Fruit fly (Drosophila melanogaster) whole organism, embryonic: ENCODE results near the gene CG1896.

ENCODE experiments used
- Antp ChIP-seq: fragments of 200-800 bp; sonication (Bioruptor generic); optimal IDR thresholded peaks from 3 replicates; lab custom pipeline; 2016; ENCODE audit warnings: missing biosample characterization, missing genetic modification characterization
- Asciz ChIP-seq: fragments of 200-800 bp; sonication (Bioruptor generic); optimal IDR thresholded peaks from 2 replicates; lab custom pipeline; 2017; ENCODE audit warnings: missing biosample characterization, mild to moderate bottlenecking, missing genetic modification characterization, missing genetic modification reagents
- CG10209 ChIP-seq: fragments of 200-800 bp; sonication (Bioruptor generic); optimal IDR thresholded peaks from 3 replicates; lab custom pipeline; 2017; ENCODE audit warnings: missing biosample characterization, mild to moderate bottlenecking, missing genetic modification characterization, missing genetic modification reagents
- CG10274 ChIP-seq: fragments of 200-800 bp; sonication (Bioruptor generic); optimal IDR thresholded peaks from 3 replicates; lab custom pipeline; 2017; ENCODE audit warnings: missing biosample characterization, mild to moderate bottlenecking, missing genetic modification characterization
- CG11504 ChIP-seq: fragments of 200-800 bp; sonication (Bioruptor generic); optimal IDR thresholded peaks from 3 replicates; lab custom pipeline; 2019; ENCODE audit warnings: missing biosample characterization, mild to moderate bottlenecking, missing genetic modification characterization, moderate library complexity
- CG12155 ChIP-seq: fragments of 200-800 bp; sonication (Bioruptor generic); optimal IDR thresholded peaks from 3 replicates; lab custom pipeline; 2016; ENCODE audit warnings: missing biosample characterization, missing genetic modification characterization
- CG14014 ChIP-seq: fragments of 200-800 bp; sonication (Bioruptor generic); IDR thresholded peaks from 2 replicates; pipeline ENCODE4 v1.3.6; 2022; ENCODE audit warnings: missing biosample characterization, missing genetic modification characterization
- CG14050 ChIP-seq: fragments of 200-800 bp; sonication (Bioruptor generic); IDR thresholded peaks from 3 replicates; pipeline ENCODE4 v1.3.6; 2022; ENCODE audit warnings: missing biosample characterization, missing genetic modification characterization
- CG17568 ChIP-seq: fragments of 200-800 bp; sonication (Bioruptor generic); optimal IDR thresholded peaks from 2 replicates; lab custom pipeline; 2018; ENCODE audit warnings: missing biosample characterization, mild to moderate bottlenecking, missing genetic modification characterization, moderate library complexity
- CG30431 ChIP-seq: fragments of 200-800 bp; sonication (Bioruptor generic); optimal IDR thresholded peaks from 2 replicates; lab custom pipeline; 2017; ENCODE audit warnings: missing biosample characterization, missing genetic modification characterization
- CG33213 ChIP-seq: fragments of 200-800 bp; sonication (Bioruptor generic); optimal IDR thresholded peaks from 3 replicates; lab custom pipeline; 2016; ENCODE audit warnings: missing biosample characterization, missing genetic modification characterization
- CG33557 ChIP-seq: fragments of 200-800 bp; sonication (Bioruptor generic); optimal IDR thresholded peaks from 2 replicates; lab custom pipeline; 2019; ENCODE audit warnings: missing biosample characterization, mild to moderate bottlenecking, missing genetic modification characterization, moderate library complexity
- CG42726 ChIP-seq: fragments of 200-800 bp; sonication (Bioruptor generic); IDR thresholded peaks from 2 replicates; pipeline ENCODE4 v1.3.6; 2022; ENCODE audit warnings: missing biosample characterization, missing genetic modification characterization; ENCODE audit not compliant: partially characterized antibody
- CG6272 ChIP-seq: fragments of 200-800 bp; sonication (Bioruptor generic); IDR thresholded peaks from 2 replicates; pipeline ENCODE4 v1.3.6; 2022; ENCODE audit warnings: missing biosample characterization, missing genetic modification characterization
- CG8944 ChIP-seq: fragments of 200-800 bp; sonication (Bioruptor generic); optimal IDR thresholded peaks from 3 replicates; lab custom pipeline; 2016; ENCODE audit warnings: missing biosample characterization, missing genetic modification characterization
- D19A ChIP-seq: fragments of 200-800 bp; optimal IDR thresholded peaks from 3 replicates; lab custom pipeline; 2019; ENCODE audit warnings: missing biosample characterization, mild to moderate bottlenecking, missing genetic modification characterization, moderate library complexity
- Dll ChIP-seq: fragments of 200-800 bp; sonication (Bioruptor generic); IDR thresholded peaks from 4 replicates; pipeline ENCODE4 v1.3.6; 2022; ENCODE audit warnings: missing biosample characterization, missing genetic modification characterization; ENCODE audit not compliant: partially characterized antibody
- Doc2 ChIP-seq: fragments of 200-800 bp; sonication (Bioruptor generic); IDR thresholded peaks from 2 replicates; pipeline ENCODE4 v1.3.6; 2022; ENCODE audit warnings: missing biosample characterization, missing genetic modification characterization
- ERR ChIP-seq: fragments of 200-800 bp; sonication (Bioruptor generic); optimal IDR thresholded peaks from 2 replicates; lab custom pipeline; 2016; ENCODE audit warnings: missing biosample characterization, missing genetic modification characterization
- Eip74EF ChIP-seq, 2 experiments: fragments of 200-800 bp in 1 of 2; fragments of >200 bp in 1 of 2; sonication (Bioruptor generic) in 1 of 2; optimal IDR thresholded peaks; 2 replicates each; lab custom pipeline; 2017 to 2019; ENCODE audit warnings: missing biosample characterization in 2 of 2, missing genetic modification characterization in 2 of 2, mild to moderate bottlenecking in 1 of 2, moderate library complexity in 1 of 2
- Hey ChIP-seq: fragments of 200-800 bp; sonication (Bioruptor generic); optimal IDR thresholded peaks from 3 replicates; lab custom pipeline; 2018; ENCODE audit warnings: missing biosample characterization, mild to moderate bottlenecking, missing genetic modification characterization
- Optix ChIP-seq: fragments of 200-800 bp; sonication (Bioruptor generic); IDR thresholded peaks from 3 replicates; pipeline ENCODE4 v1.3.6; 2022; ENCODE audit warnings: missing biosample characterization, missing genetic modification characterization
- Rx ChIP-seq: fragments of 200-800 bp; sonication (Bioruptor generic); IDR thresholded peaks from 2 replicates; pipeline ENCODE4 v1.3.6; 2022; ENCODE audit warnings: missing biosample characterization, missing genetic modification characterization
- Sox102F ChIP-seq: fragments of 200-800 bp; sonication (Bioruptor generic); optimal IDR thresholded peaks from 2 replicates; lab custom pipeline; 2018; ENCODE audit warnings: missing biosample characterization, mild to moderate bottlenecking, missing genetic modification characterization, moderate library complexity
- ase ChIP-seq: fragments of 200-800 bp; sonication (Bioruptor generic); IDR thresholded peaks from 3 replicates; pipeline ENCODE4 v1.3.6; 2022; ENCODE audit warnings: missing biosample characterization, missing genetic modification characterization
- bab2 ChIP-seq: fragments of 200-800 bp; sonication (Bioruptor generic); optimal IDR thresholded peaks from 2 replicates; lab custom pipeline; 2016; ENCODE audit warnings: missing biosample characterization, missing genetic modification characterization
- bigmax ChIP-seq: fragments of 200-800 bp; sonication (Bioruptor generic); optimal IDR thresholded peaks from 2 replicates; lab custom pipeline; 2018; ENCODE audit warnings: missing biosample characterization, mild to moderate bottlenecking, missing genetic modification characterization
- bowl ChIP-seq: fragments of 200-800 bp; sonication (Bioruptor generic); IDR thresholded peaks from 2 replicates; pipeline ENCODE4 v1.3.6; 2022; ENCODE audit warnings: missing biosample characterization, missing genetic modification characterization
- chinmo ChIP-seq: fragments of 200-800 bp; sonication (Bioruptor generic); IDR thresholded peaks from 4 replicates; pipeline ENCODE4 v1.3.6; 2022; ENCODE audit warnings: missing biosample characterization, missing genetic modification characterization; ENCODE audit not compliant: partially characterized antibody
- crol ChIP-seq: fragments of 200-800 bp; sonication (Bioruptor generic); IDR thresholded peaks from 2 replicates; pipeline ENCODE4 v1.3.6; 2022; ENCODE audit warnings: missing biosample characterization, missing genetic modification characterization
- dati ChIP-seq: fragments of 200-800 bp; sonication (Bioruptor generic); IDR thresholded peaks from 2 replicates; pipeline ENCODE4 v1.3.6; 2022; ENCODE audit warnings: missing biosample characterization, missing genetic modification characterization
- dmrt99B ChIP-seq: fragments of 200-800 bp; sonication (Bioruptor generic); optimal IDR thresholded peaks from 2 replicates; lab custom pipeline; 2018; ENCODE audit warnings: missing biosample characterization, mild to moderate bottlenecking, missing genetic modification characterization, moderate library complexity
- grau ChIP-seq: fragments of 200-800 bp; optimal IDR thresholded peaks from 3 replicates; lab custom pipeline; 2019; ENCODE audit warnings: missing biosample characterization, mild to moderate bottlenecking, missing genetic modification characterization, moderate library complexity
- ham ChIP-seq: fragments of 200-800 bp; sonication (Bioruptor generic); IDR thresholded peaks from 2 replicates; pipeline ENCODE4 v1.3.6; 2022; ENCODE audit warnings: missing biosample characterization, missing genetic modification characterization
- hb ChIP-seq: fragments of 200-800 bp; sonication (Bioruptor generic); IDR thresholded peaks from 3 replicates; pipeline ENCODE4 v1.3.6; 2022; ENCODE audit warnings: missing biosample characterization, missing genetic modification characterization; ENCODE audit not compliant: partially characterized antibody
- ind ChIP-seq: fragments of 200-800 bp; sonication (Bioruptor generic); optimal IDR thresholded peaks from 3 replicates; lab custom pipeline; 2016; ENCODE audit warnings: missing biosample characterization, missing genetic modification characterization
- knrl ChIP-seq: fragments of 200-800 bp; sonication (Bioruptor generic); IDR thresholded peaks from 3 replicates; pipeline ENCODE4 v1.3.6; 2022; ENCODE audit warnings: missing biosample characterization, missing genetic modification characterization; ENCODE audit not compliant: partially characterized antibody
- nom ChIP-seq: fragments of 200-800 bp; sonication (Bioruptor generic); optimal IDR thresholded peaks from 2 replicates; lab custom pipeline; 2017; ENCODE audit warnings: missing biosample characterization, missing genetic modification characterization, mild to moderate bottlenecking, moderate library complexity, missing genetic modification reagents
- pan ChIP-seq, 4 experiments: fragments of >200 bp in 3 of 4; fragments of 200-800 bp in 1 of 4; sonication (Bioruptor generic) in 1 of 4; optimal IDR thresholded peaks in 3 of 4; IDR thresholded peaks in 1 of 4; 2 replicates each; pipeline versions ENCODE4 v1.3.6 to Lab custom; 2017 to 2022; ENCODE audit warnings: missing biosample characterization in 2 of 4, missing genetic modification characterization in 2 of 4, mixed read lengths in 1 of 4
- rib ChIP-seq: fragments of 200-800 bp; sonication (Bioruptor generic); IDR thresholded peaks from 2 replicates; pipeline ENCODE4 v1.3.6; 2022; ENCODE audit warnings: missing biosample characterization, missing genetic modification characterization
- salm ChIP-seq: fragments of 200-800 bp; sonication (Bioruptor generic); optimal IDR thresholded peaks from 2 replicates; lab custom pipeline; 2018; ENCODE audit warnings: missing biosample characterization, mild to moderate bottlenecking, missing genetic modification characterization
- seq ChIP-seq: fragments of 200-800 bp; sonication (Bioruptor generic); IDR thresholded peaks from 2 replicates; pipeline ENCODE4 v1.3.6; 2022; ENCODE audit warnings: missing biosample characterization, missing genetic modification characterization
- slou ChIP-seq: fragments of 200-800 bp; sonication (Bioruptor generic); optimal IDR thresholded peaks from 3 replicates; lab custom pipeline; 2016; ENCODE audit warnings: missing biosample characterization, missing genetic modification characterization
- so ChIP-seq: fragments of 200-800 bp; sonication (Bioruptor generic); IDR thresholded peaks from 3 replicates; pipeline ENCODE4 v1.3.6; 2022; ENCODE audit warnings: missing biosample characterization, missing genetic modification characterization
- sob ChIP-seq: fragments of 200-800 bp; sonication (Bioruptor generic); IDR thresholded peaks from 2 replicates; pipeline ENCODE4 v1.3.6; 2022; ENCODE audit warnings: missing biosample characterization, missing genetic modification characterization
- tio ChIP-seq: fragments of 200-800 bp; sonication (Bioruptor generic); optimal IDR thresholded peaks from 2 replicates; lab custom pipeline; 2017; ENCODE audit warnings: missing biosample characterization, missing genetic modification characterization, inconsistent platforms
- toy ChIP-seq: fragments of 200-800 bp; sonication (Bioruptor generic); IDR thresholded peaks from 2 replicates; pipeline ENCODE4 v1.3.6; 2022; ENCODE audit warnings: missing biosample characterization, missing genetic modification characterization
- vvl ChIP-seq: fragments of 200-800 bp; sonication (Bioruptor generic); IDR thresholded peaks from 2 replicates; pipeline ENCODE4 v1.3.6; 2022; ENCODE audit warnings: missing biosample characterization, missing genetic modification characterization

Gene CG1896

dm6 chr3R:31713306-31714123 is 30.6 kb upstream of the CG1896 start, which contains the start of gene ttk (continued):
- no peak for TF ChIP-seq hb (GFP tag; lab: Robert Waterston, UW)
- TF ChIP-seq dmrt99B, result peak; percentile 13
- TF ChIP-seq CG33213 (GFP tag; lab: Kevin White, UChicago), result no peak
- no peak for TF ChIP-seq CG11504 (tag; lab: Kevin White, UChicago)
- no peak for TF ChIP-seq Rx (GFP tag; lab: Robert Waterston, UW)
- TF ChIP-seq salm (tag; lab: Kevin White, UChicago), result peak; percentile 15
- TF ChIP-seq D19A, result no peak
- TF ChIP-seq CG14014 (GFP tag; lab: Robert Waterston, UW), result no peak
- TF ChIP-seq Asciz (GFP tag; lab: Kevin White, UChicago), result no peak
- TF ChIP-seq CG10209 (GFP tag; lab: Kevin White, UChicago), result no peak
- no peak for TF ChIP-seq Doc2 (GFP tag; lab: Robert Waterston, UW)
- TF ChIP-seq bowl (GFP tag; lab: Robert Waterston, UW), result no peak
- no peak for TF ChIP-seq slou
- TF ChIP-seq CG8944 (GFP tag; lab: Kevin White, UChicago), result no peak
- peak; percentile 35; the same call in 1 of the 2 replicates for TF ChIP-seq vvl (GFP tag; lab: Robert Waterston, UW)
- TF ChIP-seq so (GFP tag; lab: Robert Waterston, UW), result 0 out of 3 replicates have a peak, but pooled peaks have one; percentile 50
- 0 out of 2 replicates have a peak, but pooled peaks have one; percentile 14 for TF ChIP-seq CG42726 (GFP tag; lab: Robert Waterston, UW)
- no peak for TF ChIP-seq sob (GFP tag; lab: Robert Waterston, UW)
- TF ChIP-seq Antp, result no peak
- no peak for TF ChIP-seq rib (GFP tag; lab: Robert Waterston, UW)
- peak; percentile 74; the same call in 2 of the 4 replicates for TF ChIP-seq chinmo (GFP tag; lab: Robert Waterston, UW)
- TF ChIP-seq ERR, result no peak
- no peak for TF ChIP-seq CG10274 (GFP tag; lab: Kevin White, UChicago)
- no peak for TF ChIP-seq Sox102F (GFP tag; lab: Kevin White, UChicago)
- no peak for TF ChIP-seq ind (GFP tag; lab: Kevin White, UChicago)
- TF ChIP-seq CG33557 (GFP tag; lab: Kevin White, UChicago), result no peak
- no peak for TF ChIP-seq bigmax (GFP tag; lab: Kevin White, UChicago)
- TF ChIP-seq CG14050 (GFP tag; lab: Robert Waterston, UW), result no peak
- TF ChIP-seq bab2 (GFP tag; lab: Kevin White, UChicago), result no peak
- TF ChIP-seq nom (GFP tag; lab: Kevin White, UChicago), result peak; percentile 68
- TF ChIP-seq pan (optimal IDR thresholded peaks at IDR 0.05; lab: Kevin White, UChicago), result no peak
- no peak for TF ChIP-seq pan (GFP tag; optimal IDR thresholded peaks at IDR 0.05 in 1 of 2, IDR thresholded peaks at IDR 0.05 in 1 of 2)
- TF ChIP-seq Hey (tag; lab: Kevin White, UChicago), result no peak
- no peak for TF ChIP-seq ase
- TF ChIP-seq Eip74EF (GFP tag; optimal IDR thresholded peaks at IDR 0.05; lab: Kevin White, UChicago), result peak in 1 of 2 experiments; percentile 16
- no peak for TF ChIP-seq CG12155 (GFP tag; lab: Kevin White, UChicago)
- no peak for TF ChIP-seq CG30431 (GFP tag; lab: Kevin White, UChicago)
- TF ChIP-seq seq, result peak; percentile 36; the same call in 1 of the 2 replicates
- TF ChIP-seq tio (GFP tag; lab: Kevin White, UChicago), result no peak
- no peak for TF ChIP-seq toy (GFP tag; lab: Robert Waterston, UW)
- no peak for TF ChIP-seq CG6272 (GFP tag; lab: Robert Waterston, UW)
- TF ChIP-seq Dll (GFP tag; lab: Robert Waterston, UW), result peak; percentile 45; the same call in 2 of the 4 replicates
- TF ChIP-seq dati (GFP tag; lab: Robert Waterston, UW), result no peak
- peak; percentile 96 for TF ChIP-seq crol (GFP tag; lab: Robert Waterston, UW)
- no peak for TF ChIP-seq grau (tag; lab: Kevin White, UChicago)
- no peak for TF ChIP-seq CG17568 (GFP tag; lab: Kevin White, UChicago)
- no peak for TF ChIP-seq Optix (GFP tag; lab: Robert Waterston, UW)
- no peak for TF ChIP-seq knrl
- TF ChIP-seq ham (GFP tag; lab: Robert Waterston, UW), result no peak
